Worm (Caenorhabditis elegans) whole organism, L4/young adult: ENCODE measurements around the gene dmsr-5.

Source experiments
- W03F9.2 ChIP-seq: fragments of 150-350 bp; optimal IDR thresholded peaks from 2 replicates; lab custom pipeline; 2014; ENCODE audit warnings: missing biosample characterization, missing genetic modification characterization
- him-1 ChIP-seq: sonication (generic microtip); optimal IDR thresholded peaks from 2 replicates; lab custom pipeline; 2016; ENCODE audit warnings: missing genotype, missing genetic modification reagents, missing genetic modification characterization, missing compliant biosample characterization

- TF ChIP-seq him-1 = no peak
- TF ChIP-seq W03F9.2 (tag; lab: Kevin White, UChicago) = no peak
Observed at ce11 chrIII:11025138-11025537, 30.1 kb upstream of the dmsr-5 start.
